Worm (Caenorhabditis elegans) whole organism, late embryonic: ENCODE results near the gene C07D8.6.

Experiments used
- C38D4.7 ChIP-seq: fragments of 200-800 bp; sonication (Bioruptor generic); optimal IDR thresholded peaks from 2 replicates; lab custom pipeline; 2018; ENCODE audit warnings: mild to moderate bottlenecking, missing genetic modification characterization, moderate library complexity, missing compliant biosample characterization
- K02D7.2 ChIP-seq: sonication (generic microtip); optimal IDR thresholded peaks from 2 replicates; lab custom pipeline; 2017; ENCODE audit warnings: mild to moderate bottlenecking, missing genetic modification characterization, missing compliant biosample characterization
- T23F11.4 ChIP-seq: fragments of 200-800 bp; sonication (Bioruptor generic); optimal IDR thresholded peaks from 2 replicates; lab custom pipeline; 2018; ENCODE audit warnings: mild to moderate bottlenecking, missing genetic modification characterization, missing compliant biosample characterization
- Y22D7AL.16 ChIP-seq: sonication (generic microtip); optimal IDR thresholded peaks from 2 replicates; lab custom pipeline; 2016; ENCODE audit warnings: missing genetic modification characterization, missing compliant biosample characterization
- ahr-1 ChIP-seq: sonication (generic microtip); optimal IDR thresholded peaks from 2 replicates; lab custom pipeline; 2016; ENCODE audit warnings: missing genetic modification characterization, missing compliant biosample characterization
- ceh-14 ChIP-seq: sonication (generic microtip); optimal IDR thresholded peaks from 2 replicates; lab custom pipeline; 2016; ENCODE audit warnings: missing genotype, missing genetic modification characterization, missing compliant biosample characterization
- ceh-19 ChIP-seq: fragments of 200-800 bp; sonication (Bioruptor generic); optimal IDR thresholded peaks from 2 replicates; lab custom pipeline; 2018; ENCODE audit warnings: mild to moderate bottlenecking, missing genetic modification characterization, missing compliant biosample characterization
- ceh-22 ChIP-seq: sonication (generic microtip); optimal IDR thresholded peaks from 2 replicates; lab custom pipeline; 2017; ENCODE audit warnings: missing biosample characterization, missing genetic modification characterization
- ceh-30 ChIP-seq: fragments of 150-350 bp; optimal IDR thresholded peaks from 2 replicates; lab custom pipeline; 2014; ENCODE audit warnings: missing biosample characterization, missing genetic modification characterization
- ceh-31 ChIP-seq: sonication (generic microtip); optimal IDR thresholded peaks from 2 replicates; lab custom pipeline; 2016; ENCODE audit warnings: missing genetic modification characterization, missing compliant biosample characterization
- ceh-34 ChIP-seq: sonication (generic microtip); optimal IDR thresholded peaks from 2 replicates; lab custom pipeline; 2016; ENCODE audit warnings: mild to moderate bottlenecking, missing genetic modification characterization, missing compliant biosample characterization
- che-1 ChIP-seq: sonication (generic microtip); optimal IDR thresholded peaks from 2 replicates; lab custom pipeline; 2016; ENCODE audit warnings: mild to moderate bottlenecking, missing genetic modification characterization, missing compliant biosample characterization
- dmd-4 ChIP-seq: sonication (generic microtip); optimal IDR thresholded peaks from 2 replicates; lab custom pipeline; 2016; ENCODE audit warnings: borderline replicate concordance, missing genetic modification characterization, missing compliant biosample characterization
- dve-1 ChIP-seq: sonication (generic microtip); optimal IDR thresholded peaks from 2 replicates; lab custom pipeline; 2017; ENCODE audit warnings: antibody characterized with exemption, mild to moderate bottlenecking, missing genetic modification characterization, missing compliant biosample characterization
- fax-1 ChIP-seq: sonication (generic microtip); optimal IDR thresholded peaks from 2 replicates; lab custom pipeline; 2016; ENCODE audit warnings: missing genotype, missing genetic modification characterization, missing compliant biosample characterization
- fkh-10 ChIP-seq: fragments of 150-350 bp; optimal IDR thresholded peaks from 2 replicates; lab custom pipeline; 2014; ENCODE audit warnings: missing biosample characterization, missing genetic modification reagents, missing genetic modification characterization
- fkh-6 ChIP-seq: sonication (generic microtip); optimal IDR thresholded peaks from 2 replicates; lab custom pipeline; 2016; ENCODE audit warnings: missing genetic modification characterization, missing compliant biosample characterization
- hlh-6 ChIP-seq: sonication (generic microtip); optimal IDR thresholded peaks from 2 replicates; lab custom pipeline; 2016; ENCODE audit warnings: missing genotype, missing genetic modification characterization, missing compliant biosample characterization
- hlh-8 ChIP-seq: sonication (generic microtip); optimal IDR thresholded peaks from 2 replicates; lab custom pipeline; 2016; ENCODE audit warnings: missing genotype, missing genetic modification characterization, missing compliant biosample characterization
- lim-6 ChIP-seq: sonication (generic microtip); optimal IDR thresholded peaks from 2 replicates; lab custom pipeline; 2016; ENCODE audit warnings: missing genetic modification characterization, missing compliant biosample characterization
- madf-2 ChIP-seq: sonication (generic microtip); optimal IDR thresholded peaks from 2 replicates; lab custom pipeline; 2017; ENCODE audit warnings: missing genetic modification characterization, missing compliant biosample characterization
- npax-4 ChIP-seq: sonication (generic microtip); optimal IDR thresholded peaks from 2 replicates; lab custom pipeline; 2016; ENCODE audit warnings: missing genetic modification characterization, missing compliant biosample characterization
- pag-3 ChIP-seq: sonication (generic microtip); optimal IDR thresholded peaks from 2 replicates; lab custom pipeline; 2016; ENCODE audit warnings: missing compliant biosample characterization, missing genetic modification characterization, borderline replicate concordance
- pat-9 ChIP-seq: fragments of 200-800 bp; sonication (Bioruptor generic); optimal IDR thresholded peaks from 2 replicates; lab custom pipeline; 2018; ENCODE audit warnings: mild to moderate bottlenecking, missing genetic modification characterization, moderate library complexity, missing compliant biosample characterization
- pha-2 ChIP-seq: sonication (generic microtip); optimal IDR thresholded peaks from 2 replicates; lab custom pipeline; 2017; ENCODE audit warnings: mild to moderate bottlenecking, missing genetic modification characterization, missing compliant biosample characterization
- sdc-2 ChIP-seq: sonication (generic microtip); optimal IDR thresholded peaks from 2 replicates; lab custom pipeline; 2016; ENCODE audit warnings: missing genotype, missing genetic modification characterization, missing compliant biosample characterization
- syd-9 ChIP-seq: sonication (generic microtip); optimal IDR thresholded peaks from 2 replicates; lab custom pipeline; 2016; ENCODE audit warnings: mild to moderate bottlenecking, missing genetic modification characterization, moderate library complexity, missing compliant biosample characterization
- tbx-2 ChIP-seq: sonication (generic microtip); optimal IDR thresholded peaks from 2 replicates; lab custom pipeline; 2016; ENCODE audit warnings: missing genetic modification characterization, missing compliant biosample characterization
- tbx-7 ChIP-seq: sonication (generic microtip); optimal IDR thresholded peaks from 2 replicates; lab custom pipeline; 2016; ENCODE audit warnings: missing genotype, missing genetic modification characterization, missing compliant biosample characterization
- unc-3 ChIP-seq, 2 experiments: fragments of 200-800 bp in 1 of 2; sonication (Bioruptor generic) in 1 of 2; sonication (generic microtip) in 1 of 2; conservative IDR thresholded peaks in 1 of 2; optimal IDR thresholded peaks in 1 of 2; 2 replicates each; pipeline versions ENCODE4 v1.3.6 to Lab custom; 2016 to 2022; ENCODE audit warnings: missing compliant biosample characterization in 2 of 2, missing genetic modification characterization in 2 of 2, missing genetic modification reagents in 1 of 2
- unc-42 ChIP-seq: sonication (generic microtip); optimal IDR thresholded peaks from 2 replicates; lab custom pipeline; 2016; ENCODE audit warnings: missing genotype, missing genetic modification characterization, missing compliant biosample characterization
- unc-86 ChIP-seq: sonication (generic microtip); optimal IDR thresholded peaks from 2 replicates; lab custom pipeline; 2016; ENCODE audit warnings: missing genetic modification characterization, missing compliant biosample characterization
- ztf-16 ChIP-seq: sonication (generic microtip); optimal IDR thresholded peaks from 2 replicates; lab custom pipeline; 2017; ENCODE audit warnings: missing genetic modification characterization, missing compliant biosample characterization

C07D8.6 gene

DNA sequence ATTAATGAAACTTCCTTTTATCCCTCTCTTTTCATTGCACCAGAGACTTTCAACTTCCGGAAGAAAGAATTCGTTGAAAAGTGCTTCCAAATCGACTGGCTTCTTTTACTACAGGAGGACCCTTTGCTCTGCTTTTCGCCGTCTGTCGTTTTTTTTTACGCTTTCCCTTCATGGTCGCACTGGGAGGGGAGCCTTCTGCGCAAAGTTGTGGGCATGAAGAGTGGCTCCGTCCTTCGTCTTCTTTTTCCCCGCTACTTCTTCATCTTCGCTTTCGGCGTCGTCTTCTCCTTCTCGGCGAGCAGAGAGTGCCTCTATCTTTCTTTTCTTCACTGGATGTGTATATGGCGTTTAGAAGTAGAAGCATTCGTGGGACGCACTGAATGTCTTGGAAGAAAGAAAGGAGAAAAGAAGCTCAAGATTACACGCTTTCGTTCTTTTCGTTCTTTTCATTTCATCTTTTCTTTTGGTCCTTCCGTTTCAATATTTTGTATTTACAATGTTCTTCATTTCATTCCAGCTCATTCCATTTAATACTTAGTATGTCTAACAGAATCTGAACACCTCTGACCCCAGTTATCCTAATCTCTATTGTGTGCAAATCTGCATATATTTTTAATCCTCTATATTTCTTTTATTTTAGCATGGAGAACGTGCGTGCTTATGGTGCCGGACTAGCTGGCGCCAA is 14.2 kb upstream of the C07D8.6 start, which contains the start of gene sng-1:
Gene sng-1, plus strand, starts transcription at position 635 of the 685 bp plus-strand sequence.
- TF ChIP-seq ceh-31 (tag; lab: Kevin White, UChicago), result peak; percentile 19
- TF ChIP-seq npax-4 (tag; lab: Kevin White, UChicago), result no peak
- TF ChIP-seq lim-6 (tag; lab: Kevin White, UChicago), result no peak
- no peak for TF ChIP-seq ceh-22 (tag; lab: Kevin White, UChicago)
- TF ChIP-seq ceh-14, result peak; percentile 16
- TF ChIP-seq, all 69 proteins: peak for 2

DNA sequence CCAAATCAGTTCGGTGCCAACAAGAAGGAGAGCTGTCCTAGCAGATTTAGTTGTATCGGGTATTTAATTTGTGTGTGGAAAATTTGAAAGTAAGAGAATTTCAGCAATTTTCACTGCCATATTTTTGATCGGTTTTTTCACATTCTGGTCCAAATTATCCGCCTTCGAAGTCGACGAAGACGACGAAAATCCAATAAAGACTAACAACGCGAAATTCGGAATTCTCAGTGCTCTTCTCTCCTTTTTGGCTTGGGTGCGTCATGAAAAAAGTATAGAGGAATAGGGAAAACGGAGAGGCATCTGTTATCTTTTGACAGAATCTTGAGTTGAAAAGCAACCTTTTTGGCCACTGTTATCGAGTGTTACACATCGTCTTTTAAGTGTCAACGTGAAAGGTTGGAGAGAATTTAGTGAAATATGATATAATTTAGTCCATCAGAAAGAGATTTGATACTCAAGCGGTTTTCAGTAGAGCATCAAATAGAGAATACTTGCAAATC is 13.2 kb upstream of the C07D8.6 start:
- peak; percentile 76 for TF ChIP-seq unc-42
- TF ChIP-seq fkh-10 (GFP tag; lab: Kevin White, UChicago), result no peak
- TF ChIP-seq, all 69 proteins: peak for 1

DNA sequence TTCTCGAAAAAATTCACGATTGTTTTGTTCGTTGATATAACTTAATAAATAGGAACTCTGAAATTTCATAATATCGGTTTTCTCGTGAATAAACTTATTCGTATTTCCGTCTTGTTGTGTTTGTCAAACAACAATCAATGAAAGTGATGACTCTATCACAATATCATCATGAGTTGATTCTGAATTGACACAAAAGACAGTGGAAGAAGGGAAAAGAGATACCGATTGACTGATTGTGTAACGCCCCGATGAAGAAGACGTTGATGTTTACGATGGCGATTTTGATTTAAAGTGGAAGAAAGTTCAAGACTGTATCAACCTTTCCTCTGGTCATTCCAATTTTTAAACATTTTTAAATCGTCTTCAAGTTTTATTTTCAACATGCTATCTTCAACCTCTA is 11.7 kb upstream of the C07D8.6 start, which contains the start of gene ttr-59:
Gene ttr-59, plus strand, starts transcription at position 218 of the 400 bp plus-strand sequence.
- TF ChIP-seq ztf-16 (tag; lab: Kevin White, UChicago), result no peak
- no peak for TF ChIP-seq sdc-2 (tag; lab: Kevin White, UChicago)
- no peak for TF ChIP-seq unc-3 (GFP tag; conservative IDR thresholded peaks at IDR 0.05; lab: Robert Waterston, UW)
- TF ChIP-seq unc-3 (tag; optimal IDR thresholded peaks at IDR 0.05; lab: Kevin White, UChicago), result no peak
- TF ChIP-seq fkh-6 (tag; lab: Kevin White, UChicago), result no peak
- TF ChIP-seq C38D4.7 (GFP tag; lab: Kevin White, UChicago), result no peak
- TF ChIP-seq ceh-22 (tag; lab: Kevin White, UChicago), result no peak
- no peak for TF ChIP-seq dve-1 (tag; lab: Kevin White, UChicago)
- no peak for TF ChIP-seq hlh-8 (tag; lab: Kevin White, UChicago)
- TF ChIP-seq unc-86 (tag; lab: Kevin White, UChicago), result no peak
- no peak for TF ChIP-seq pha-2
- no peak for TF ChIP-seq K02D7.2 (tag; lab: Kevin White, UChicago)
- TF ChIP-seq pat-9 (tag; lab: Kevin White, UChicago), result no peak
- TF ChIP-seq tbx-2 (tag; lab: Kevin White, UChicago), result no peak
- no peak for TF ChIP-seq che-1 (tag; lab: Kevin White, UChicago)
- TF ChIP-seq ceh-19 (GFP tag; lab: Kevin White, UChicago), result no peak
- no peak for TF ChIP-seq Y22D7AL.16
- TF ChIP-seq ahr-1 (tag; lab: Kevin White, UChicago), result no peak
- TF ChIP-seq tbx-7, result no peak
- TF ChIP-seq ceh-30 (tag; lab: Kevin White, UChicago), result no peak

- TF ChIP-seq dmd-4 (tag; lab: Kevin White, UChicago) (no peak), ceh-19 (GFP tag; lab: Kevin White, UChicago) (no peak), hlh-6 (tag; lab: Kevin White, UChicago) (no peak), ztf-16 (tag; lab: Kevin White, UChicago) (no peak), fax-1 (tag; lab: Kevin White, UChicago) (no peak), pag-3 (tag; lab: Kevin White, UChicago) (no peak), T23F11.4 (no peak), syd-9 (tag; lab: Kevin White, UChicago) (no peak), ceh-34 (no peak), lim-6 (tag; lab: Kevin White, UChicago) (no peak), dve-1 (tag; lab: Kevin White, UChicago) (no peak), madf-2 (tag; lab: Kevin White, UChicago) (no peak)
These were observed 10.6 kb upstream of the C07D8.6 start, which contains the start of gene ttr-30 for ce11 chrX:7330685-7331196. Gene ttr-30, plus strand, starts transcription at chrX:7330949.
